Worm (Caenorhabditis elegans) whole organism, late embryonic: ENCODE results near the gene math-40.

ENCODE experiments used
- C08G9.2 ChIP-seq: sonication (generic microtip); optimal IDR thresholded peaks from 2 replicates; lab custom pipeline; 2016; ENCODE audit warnings: mild to moderate bottlenecking, missing genetic modification characterization, moderate library complexity, missing compliant biosample characterization
- C38D4.7 ChIP-seq: fragments of 200-800 bp; sonication (Bioruptor generic); optimal IDR thresholded peaks from 2 replicates; lab custom pipeline; 2018; ENCODE audit warnings: mild to moderate bottlenecking, missing genetic modification characterization, moderate library complexity, missing compliant biosample characterization
- F13H6.1 ChIP-seq: sonication (generic microtip); optimal IDR thresholded peaks from 2 replicates; lab custom pipeline; 2016; ENCODE audit warnings: missing genetic modification characterization, missing compliant biosample characterization
- K02D7.2 ChIP-seq: sonication (generic microtip); optimal IDR thresholded peaks from 2 replicates; lab custom pipeline; 2017; ENCODE audit warnings: mild to moderate bottlenecking, missing genetic modification characterization, missing compliant biosample characterization
- T23F11.4 ChIP-seq: fragments of 200-800 bp; sonication (Bioruptor generic); optimal IDR thresholded peaks from 2 replicates; lab custom pipeline; 2018; ENCODE audit warnings: mild to moderate bottlenecking, missing genetic modification characterization, missing compliant biosample characterization
- Y22D7AL.16 ChIP-seq: sonication (generic microtip); optimal IDR thresholded peaks from 2 replicates; lab custom pipeline; 2016; ENCODE audit warnings: missing genetic modification characterization, missing compliant biosample characterization
- ahr-1 ChIP-seq: sonication (generic microtip); optimal IDR thresholded peaks from 2 replicates; lab custom pipeline; 2016; ENCODE audit warnings: missing genetic modification characterization, missing compliant biosample characterization
- ama-1 ChIP-seq: fragments of 150-350 bp; optimal IDR thresholded peaks from 2 replicates; lab custom pipeline; 2014
- ceh-18 ChIP-seq: sonication (generic microtip); optimal IDR thresholded peaks from 2 replicates; lab custom pipeline; 2016; ENCODE audit warnings: missing genetic modification characterization, missing compliant biosample characterization
- ceh-19 ChIP-seq: fragments of 200-800 bp; sonication (Bioruptor generic); optimal IDR thresholded peaks from 2 replicates; lab custom pipeline; 2018; ENCODE audit warnings: mild to moderate bottlenecking, missing genetic modification characterization, missing compliant biosample characterization
- ceh-30 ChIP-seq: fragments of 150-350 bp; optimal IDR thresholded peaks from 2 replicates; lab custom pipeline; 2014; ENCODE audit warnings: missing biosample characterization, missing genetic modification characterization
- ceh-45 ChIP-seq: fragments of 200-800 bp; sonication (Bioruptor generic); IDR thresholded peaks from 2 replicates; pipeline ENCODE4 v1.3.6; 2022; ENCODE audit warnings: missing genetic modification reagents, missing genetic modification characterization, missing compliant biosample characterization
- ceh-48 ChIP-seq: sonication (generic microtip); optimal IDR thresholded peaks from 2 replicates; lab custom pipeline; 2016; ENCODE audit warnings: missing genetic modification characterization, inconsistent platforms, missing compliant biosample characterization
- ceh-6 ChIP-seq: fragments of 200-800 bp; sonication (Bioruptor generic); optimal IDR thresholded peaks from 2 replicates; lab custom pipeline; 2018; ENCODE audit warnings: mild to moderate bottlenecking, missing genetic modification characterization, missing compliant biosample characterization
- che-1 ChIP-seq: sonication (generic microtip); optimal IDR thresholded peaks from 2 replicates; lab custom pipeline; 2016; ENCODE audit warnings: mild to moderate bottlenecking, missing genetic modification characterization, missing compliant biosample characterization
- dmd-4 ChIP-seq: sonication (generic microtip); optimal IDR thresholded peaks from 2 replicates; lab custom pipeline; 2016; ENCODE audit warnings: borderline replicate concordance, missing genetic modification characterization, missing compliant biosample characterization
- ets-4 ChIP-seq: sonication (generic microtip); optimal IDR thresholded peaks from 2 replicates; lab custom pipeline; 2016; ENCODE audit warnings: missing genetic modification characterization, missing compliant biosample characterization
- fkh-6 ChIP-seq: sonication (generic microtip); optimal IDR thresholded peaks from 2 replicates; lab custom pipeline; 2016; ENCODE audit warnings: missing genetic modification characterization, missing compliant biosample characterization
- gmeb-2 ChIP-seq: sonication (generic microtip); optimal IDR thresholded peaks from 2 replicates; lab custom pipeline; 2016; ENCODE audit warnings: missing genetic modification characterization, inconsistent platforms, missing compliant biosample characterization
- hlh-13 ChIP-seq: fragments of 200-800 bp; sonication (Bioruptor generic); optimal IDR thresholded peaks from 2 replicates; lab custom pipeline; 2018; ENCODE audit warnings: mild to moderate bottlenecking, missing genetic modification characterization, missing compliant biosample characterization
- hlh-15 ChIP-seq: sonication (generic microtip); optimal IDR thresholded peaks from 2 replicates; lab custom pipeline; 2016; ENCODE audit warnings: missing genetic modification characterization, missing compliant biosample characterization
- hlh-30 ChIP-seq: sonication (generic microtip); optimal IDR thresholded peaks from 2 replicates; lab custom pipeline; 2017; ENCODE audit warnings: antibody characterized with exemption, missing genetic modification characterization, missing compliant biosample characterization; ENCODE audit not compliant: insufficient read depth
- hlh-8 ChIP-seq: sonication (generic microtip); optimal IDR thresholded peaks from 2 replicates; lab custom pipeline; 2016; ENCODE audit warnings: missing genotype, missing genetic modification characterization, missing compliant biosample characterization
- lim-6 ChIP-seq: sonication (generic microtip); optimal IDR thresholded peaks from 2 replicates; lab custom pipeline; 2016; ENCODE audit warnings: missing genetic modification characterization, missing compliant biosample characterization
- lin-11 ChIP-seq: fragments of 200-800 bp; sonication (Bioruptor generic); optimal IDR thresholded peaks from 2 replicates; lab custom pipeline; 2018; ENCODE audit warnings: mild to moderate bottlenecking, missing genetic modification characterization, missing compliant biosample characterization
- mec-3 ChIP-seq: sonication (generic microtip); optimal IDR thresholded peaks from 2 replicates; lab custom pipeline; 2016; ENCODE audit warnings: borderline replicate concordance, missing genetic modification characterization, missing compliant biosample characterization
- nfya-1 ChIP-seq: sonication (generic microtip); optimal IDR thresholded peaks from 2 replicates; lab custom pipeline; 2017; ENCODE audit warnings: missing genetic modification characterization, mild to moderate bottlenecking, missing compliant biosample characterization, antibody characterized with exemption, moderate library complexity
- nhr-11 ChIP-seq: fragments of 150-350 bp; optimal IDR thresholded peaks from 2 replicates; lab custom pipeline; 2014; ENCODE audit warnings: missing biosample characterization, missing genetic modification characterization
- nhr-232 ChIP-seq: sonication (generic microtip); optimal IDR thresholded peaks from 2 replicates; lab custom pipeline; 2016; ENCODE audit warnings: missing genetic modification characterization, missing compliant biosample characterization
- npax-4 ChIP-seq: sonication (generic microtip); optimal IDR thresholded peaks from 2 replicates; lab custom pipeline; 2016; ENCODE audit warnings: missing genetic modification characterization, missing compliant biosample characterization
- odd-2 ChIP-seq: sonication (generic microtip); optimal IDR thresholded peaks from 2 replicates; lab custom pipeline; 2017; ENCODE audit warnings: antibody characterized with exemption, mild to moderate bottlenecking, missing genetic modification characterization, missing compliant biosample characterization
- pat-9 ChIP-seq: fragments of 200-800 bp; sonication (Bioruptor generic); optimal IDR thresholded peaks from 2 replicates; lab custom pipeline; 2018; ENCODE audit warnings: mild to moderate bottlenecking, missing genetic modification characterization, moderate library complexity, missing compliant biosample characterization
- pha-2 ChIP-seq: sonication (generic microtip); optimal IDR thresholded peaks from 2 replicates; lab custom pipeline; 2017; ENCODE audit warnings: mild to moderate bottlenecking, missing genetic modification characterization, missing compliant biosample characterization
- pha-4 ChIP-seq: fragments of 150-350 bp; optimal IDR thresholded peaks from 2 replicates; lab custom pipeline; 2018; ENCODE audit warnings: missing biosample characterization, missing genetic modification reagents, missing genetic modification characterization
- pqm-1 ChIP-seq: sonication (generic microtip); optimal IDR thresholded peaks from 2 replicates; lab custom pipeline; 2016; ENCODE audit warnings: missing genetic modification characterization, missing compliant biosample characterization
- ref-2 ChIP-seq: sonication (generic microtip); optimal IDR thresholded peaks from 2 replicates; lab custom pipeline; 2016; ENCODE audit warnings: missing genetic modification characterization, missing compliant biosample characterization
- sdc-2 ChIP-seq: sonication (generic microtip); optimal IDR thresholded peaks from 2 replicates; lab custom pipeline; 2016; ENCODE audit warnings: missing genotype, missing genetic modification characterization, missing compliant biosample characterization
- sox-4 ChIP-seq: sonication (generic microtip); optimal IDR thresholded peaks from 2 replicates; lab custom pipeline; 2017; ENCODE audit warnings: mild to moderate bottlenecking, missing genetic modification characterization, inconsistent platforms, missing compliant biosample characterization
- syd-9 ChIP-seq: sonication (generic microtip); optimal IDR thresholded peaks from 2 replicates; lab custom pipeline; 2016; ENCODE audit warnings: mild to moderate bottlenecking, missing genetic modification characterization, moderate library complexity, missing compliant biosample characterization
- ttx-3 ChIP-seq: sonication (generic microtip); optimal IDR thresholded peaks from 2 replicates; lab custom pipeline; 2016; ENCODE audit warnings: missing genetic modification reagents, missing genetic modification characterization, missing compliant biosample characterization
- unc-42 ChIP-seq: sonication (generic microtip); optimal IDR thresholded peaks from 2 replicates; lab custom pipeline; 2016; ENCODE audit warnings: missing genotype, missing genetic modification characterization, missing compliant biosample characterization
- zip-5 ChIP-seq: sonication (generic microtip); optimal IDR thresholded peaks from 2 replicates; lab custom pipeline; 2016; ENCODE audit warnings: missing genetic modification characterization, missing compliant biosample characterization

The math-40 gene

DNA sequence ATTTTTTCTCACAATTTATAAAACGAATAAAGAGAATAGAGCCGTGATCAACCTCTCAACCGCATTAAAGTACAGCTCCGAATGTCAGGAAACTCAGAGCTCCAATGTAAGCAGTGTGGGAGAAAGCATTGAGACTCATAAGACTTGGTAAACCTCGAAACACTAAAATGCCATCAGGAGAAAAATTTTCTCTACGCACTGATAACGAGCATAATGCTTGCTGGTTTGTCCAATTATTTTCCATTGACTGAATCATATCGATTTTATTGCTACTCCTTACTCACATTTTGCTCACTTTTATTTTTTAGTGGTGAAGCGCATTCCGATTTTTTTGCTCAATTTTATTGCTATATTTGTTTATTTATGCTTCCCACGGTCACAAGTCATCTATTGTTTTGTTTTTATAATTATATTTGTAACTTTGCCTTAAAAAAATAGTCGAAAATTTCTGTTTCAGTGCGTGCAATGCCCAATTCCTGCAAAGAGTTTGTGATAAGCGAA lies at the start of gene math-40:
Gene math-40 (plus strand): TSS at position 451 of the 501 bp plus-strand sequence.
- TF ChIP-seq hlh-8 (tag; lab: Kevin White, UChicago) (no peak), hlh-30 (tag; lab: Kevin White, UChicago) (no peak), lin-11 (tag; lab: Kevin White, UChicago) (no peak), C08G9.2 (no peak), ref-2 (no peak), pha-2 (no peak), unc-42 (no peak), fkh-6 (tag; lab: Kevin White, UChicago) (no peak), K02D7.2 (tag; lab: Kevin White, UChicago) (no peak), T23F11.4 (GFP tag; lab: Kevin White, UChicago) (no peak), odd-2 (tag; lab: Kevin White, UChicago) (no peak), sdc-2 (tag; lab: Kevin White, UChicago) (no peak), mec-3 (tag; lab: Kevin White, UChicago) (no peak)

DNA sequence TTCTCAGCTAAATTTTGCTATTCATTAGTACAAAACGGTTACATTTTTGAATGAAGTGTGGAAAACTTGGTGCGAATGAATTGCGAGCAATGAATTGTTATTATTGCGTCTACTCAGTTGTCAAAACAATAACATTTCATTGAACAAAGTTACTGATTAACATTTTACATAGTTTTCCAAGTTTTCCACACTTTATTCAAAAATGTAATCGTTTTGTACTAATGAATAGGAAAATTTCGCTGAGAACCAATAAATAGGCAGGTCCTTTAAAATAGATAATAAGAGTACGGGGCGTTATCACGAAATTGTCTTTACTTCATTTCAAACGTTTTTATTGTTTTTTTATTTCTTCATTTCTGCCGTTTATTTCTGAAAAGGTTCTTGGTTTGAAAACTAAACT lies 48.0 kb upstream of the math-40 start, which contains the start of gene math-4:
Gene math-4 (minus strand): TSS at position 101 of the 400 bp plus-strand sequence.
- no peak for TF ChIP-seq lim-6 (tag; lab: Kevin White, UChicago)
- TF ChIP-seq che-1 (tag; lab: Kevin White, UChicago) = no peak
- no peak for TF ChIP-seq nhr-11
- TF ChIP-seq K02D7.2 (tag; lab: Kevin White, UChicago) = no peak
- TF ChIP-seq hlh-15 (tag; lab: Kevin White, UChicago) = no peak
- no peak for TF ChIP-seq ets-4 (tag; lab: Kevin White, UChicago)
- no peak for TF ChIP-seq gmeb-2 (tag; lab: Kevin White, UChicago)
- TF ChIP-seq pha-4 (tag; lab: Kevin White, UChicago) = no peak
- no peak for TF ChIP-seq ceh-19 (GFP tag; lab: Kevin White, UChicago)
- TF ChIP-seq ama-1 (lab: Kevin White, UChicago) = no peak

ce11 chrII:1784799-1785198 lies 45.6 kb upstream of the math-40 start, which contains the start of gene C08F1.11:
TSS of gene C08F1.11 (minus strand) at chrII:1784899.
- TF ChIP-seq C38D4.7 (GFP tag; lab: Kevin White, UChicago) (no peak), ceh-6 (no peak), odd-2 (tag; lab: Kevin White, UChicago) (no peak), mec-3 (tag; lab: Kevin White, UChicago) (no peak), syd-9 (tag; lab: Kevin White, UChicago) (no peak), ttx-3 (tag; lab: Kevin White, UChicago) (no peak), nfya-1 (tag; lab: Kevin White, UChicago) (no peak), pat-9 (tag; lab: Kevin White, UChicago) (no peak), ceh-18 (tag; lab: Kevin White, UChicago) (no peak), pha-4 (tag; lab: Kevin White, UChicago) (no peak), ceh-45 (no peak), npax-4 (tag; lab: Kevin White, UChicago) (no peak), ahr-1 (tag; lab: Kevin White, UChicago) (no peak), hlh-13 (GFP tag; lab: Kevin White, UChicago) (no peak), hlh-15 (tag; lab: Kevin White, UChicago) (no peak), fkh-6 (tag; lab: Kevin White, UChicago) (no peak)

DNA sequence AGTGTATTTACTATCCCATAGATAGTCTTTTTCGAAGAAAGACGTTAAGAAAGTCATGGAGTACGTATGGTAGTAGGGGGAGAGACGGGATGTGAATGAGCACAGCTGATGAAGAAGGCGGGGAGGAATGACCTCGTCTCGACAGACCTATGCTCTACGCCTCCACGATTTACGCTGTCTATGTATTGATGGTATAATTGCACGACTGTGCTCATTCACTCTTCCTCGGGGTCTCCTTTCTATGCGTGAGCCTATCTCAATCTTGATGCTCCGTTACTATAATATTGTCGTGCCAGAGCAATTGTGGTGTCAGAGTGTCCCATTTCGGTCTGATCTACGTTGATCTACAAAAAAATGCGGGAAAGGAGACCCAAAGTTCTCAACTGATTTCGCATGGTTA lies 44.2 kb upstream of the math-40 start, which contains the start of gene C08F1.10:
Gene C08F1.10 (minus strand): TSS at position 101 of the 400 bp plus-strand sequence.
- TF ChIP-seq mec-3 (tag; lab: Kevin White, UChicago) (no peak), ceh-30 (tag; lab: Kevin White, UChicago) (no peak), lin-11 (tag; lab: Kevin White, UChicago) (no peak), dmd-4 (tag; lab: Kevin White, UChicago) (no peak), F13H6.1 (tag; lab: Kevin White, UChicago) (no peak), ceh-48 (tag; lab: Kevin White, UChicago) (no peak), zip-5 (tag; lab: Kevin White, UChicago) (no peak), nhr-232 (tag; lab: Kevin White, UChicago) (no peak), fkh-6 (tag; lab: Kevin White, UChicago) (no peak), ahr-1 (tag; lab: Kevin White, UChicago) (no peak), K02D7.2 (tag; lab: Kevin White, UChicago) (no peak), Y22D7AL.16 (tag; lab: Kevin White, UChicago) (no peak), sox-4 (tag; lab: Kevin White, UChicago) (no peak), pqm-1 (tag; lab: Kevin White, UChicago) (no peak)
